Worm (Caenorhabditis elegans) whole organism, young adult: ENCODE measurements around the gene srx-39.

Experiments used
- B0035.1 ChIP-seq: sonication (generic microtip); optimal IDR thresholded peaks from 2 replicates; lab custom pipeline; 2016; ENCODE audit warnings: missing genetic modification characterization, mild to moderate bottlenecking, missing compliant biosample characterization, missing genotype, missing genetic modification reagents
- B0261.1 ChIP-seq: sonication (generic microtip); optimal IDR thresholded peaks from 2 replicates; lab custom pipeline; 2016; ENCODE audit warnings: mild to moderate bottlenecking, missing genetic modification characterization, moderate library complexity, missing compliant biosample characterization
- B0336.3 ChIP-seq: fragments of 200-800 bp; sonication (Bioruptor generic); IDR thresholded peaks from 2 replicates; pipeline ENCODE4 v1.3.6; 2022; ENCODE audit warnings: missing genetic modification characterization, missing compliant biosample characterization
- D2030.7 ChIP-seq: fragments of 200-800 bp; sonication (Bioruptor generic); IDR thresholded peaks from 2 replicates; pipeline ENCODE4 v1.3.6; 2022; ENCODE audit warnings: missing genetic modification reagents, missing genetic modification characterization, missing compliant biosample characterization
- F10E7.11 ChIP-seq: sonication (generic microtip); optimal IDR thresholded peaks from 2 replicates; lab custom pipeline; 2017; ENCODE audit warnings: mild to moderate bottlenecking, missing genetic modification characterization, moderate library complexity, missing compliant biosample characterization
- F33H1.4 ChIP-seq: fragments of 200-800 bp; sonication (Bioruptor generic); IDR thresholded peaks from 2 replicates; pipeline ENCODE4 v1.3.6; 2022; ENCODE audit warnings: missing genetic modification reagents, missing genetic modification characterization, missing compliant biosample characterization
- F39B2.1 ChIP-seq: fragments of 200-800 bp; sonication (Bioruptor generic); IDR thresholded peaks from 2 replicates; pipeline ENCODE4 v1.3.6; 2022; ENCODE audit warnings: missing genetic modification reagents, missing genetic modification characterization, missing compliant biosample characterization
- F52B5.7 ChIP-seq: sonication (generic microtip); optimal IDR thresholded peaks from 2 replicates; lab custom pipeline; 2016; ENCODE audit warnings: mild to moderate bottlenecking, missing genetic modification characterization, missing compliant biosample characterization
- K11D2.4 ChIP-seq: fragments of 200-800 bp; sonication (Bioruptor generic); IDR thresholded peaks from 2 replicates; pipeline ENCODE4 v1.3.6; 2022; ENCODE audit warnings: missing genetic modification reagents, missing genetic modification characterization, missing compliant biosample characterization
- T26A5.8 ChIP-seq: sonication (generic microtip); optimal IDR thresholded peaks from 2 replicates; lab custom pipeline; 2016; ENCODE audit warnings: missing genetic modification characterization, missing compliant biosample characterization
- Y79H2A.3 ChIP-seq: fragments of 200-800 bp; sonication (Bioruptor generic); conservative IDR thresholded peaks from 2 replicates; pipeline ENCODE4 v1.3.6; 2022; ENCODE audit warnings: missing genetic modification reagents, missing genetic modification characterization, missing compliant biosample characterization
- ZK185.1 ChIP-seq: sonication (generic microtip); optimal IDR thresholded peaks from 2 replicates; lab custom pipeline; 2016; ENCODE audit warnings: mild to moderate bottlenecking, missing genetic modification characterization, missing compliant biosample characterization; ENCODE audit not compliant: poor library complexity, severe bottlenecking
- akir-1 ChIP-seq: fragments of 200-800 bp; sonication (Bioruptor generic); optimal IDR thresholded peaks from 2 replicates; lab custom pipeline; 2018; ENCODE audit warnings: mild to moderate bottlenecking, missing genetic modification characterization, moderate library complexity, missing compliant biosample characterization
- athp-1 ChIP-seq: sonication (generic microtip); optimal IDR thresholded peaks from 2 replicates; lab custom pipeline; 2017; ENCODE audit warnings: mild to moderate bottlenecking, missing genetic modification characterization, missing compliant biosample characterization
- attf-6 ChIP-seq: fragments of 200-800 bp; sonication (Bioruptor generic); IDR thresholded peaks from 2 replicates; pipeline ENCODE4 v1.3.6; 2022; ENCODE audit warnings: missing genetic modification reagents, missing genetic modification characterization, missing compliant biosample characterization
- cebp-2 ChIP-seq: fragments of 200-800 bp; sonication (Bioruptor generic); IDR thresholded peaks from 2 replicates; pipeline ENCODE4 v1.3.6; 2022; ENCODE audit warnings: missing genetic modification characterization, missing compliant biosample characterization
- ceh-100 ChIP-seq: fragments of 200-800 bp; sonication (Bioruptor generic); IDR thresholded peaks from 2 replicates; pipeline ENCODE4 v1.3.6; 2022; ENCODE audit warnings: missing genetic modification reagents, missing genetic modification characterization, missing compliant biosample characterization
- ceh-58 ChIP-seq: fragments of 200-800 bp; sonication (Bioruptor generic); IDR thresholded peaks from 2 replicates; pipeline ENCODE4 v1.3.6; 2022; ENCODE audit warnings: missing genetic modification characterization, missing compliant biosample characterization
- ceh-79 ChIP-seq: sonication (generic microtip); optimal IDR thresholded peaks from 2 replicates; lab custom pipeline; 2017; ENCODE audit warnings: mild to moderate bottlenecking, missing genetic modification characterization, missing compliant biosample characterization
- chd-7 ChIP-seq: sonication (generic microtip); optimal IDR thresholded peaks from 2 replicates; lab custom pipeline; 2016; ENCODE audit warnings: mild to moderate bottlenecking, missing genetic modification characterization, moderate library complexity, missing compliant biosample characterization
- die-1 ChIP-seq: sonication (generic microtip); optimal IDR thresholded peaks from 2 replicates; lab custom pipeline; 2016; ENCODE audit warnings: missing genotype, mild to moderate bottlenecking, missing genetic modification characterization, missing compliant biosample characterization
- dox-1 ChIP-seq: fragments of 200-800 bp; sonication (Bioruptor generic); IDR thresholded peaks from 2 replicates; pipeline ENCODE4 v1.3.6; 2022; ENCODE audit warnings: missing genetic modification reagents, missing genetic modification characterization, missing compliant biosample characterization
- ets-4 ChIP-seq: fragments of 200-800 bp; sonication (Bioruptor generic); optimal IDR thresholded peaks from 2 replicates; lab custom pipeline; 2018; ENCODE audit warnings: mild to moderate bottlenecking, missing genetic modification characterization, missing compliant biosample characterization
- hlh-26 ChIP-seq: fragments of 200-800 bp; sonication (Bioruptor generic); conservative IDR thresholded peaks from 2 replicates; pipeline ENCODE4 v1.3.6; 2022; ENCODE audit warnings: missing genetic modification reagents, missing genetic modification characterization, missing compliant biosample characterization
- hmg-1.2 ChIP-seq: fragments of 200-800 bp; sonication (Bioruptor generic); IDR thresholded peaks from 2 replicates; pipeline ENCODE4 v1.3.6; 2022; ENCODE audit warnings: missing genetic modification reagents, missing genetic modification characterization, missing compliant biosample characterization
- let-526 ChIP-seq: fragments of 200-800 bp; sonication (Bioruptor generic); IDR thresholded peaks from 2 replicates; pipeline ENCODE4 v1.3.6; 2022; ENCODE audit warnings: missing genetic modification reagents, missing genetic modification characterization, missing compliant biosample characterization
- madf-3 ChIP-seq: fragments of 200-800 bp; sonication (Bioruptor generic); IDR thresholded peaks from 2 replicates; pipeline ENCODE4 v1.3.6; 2022; ENCODE audit warnings: missing genetic modification reagents, missing genetic modification characterization, missing compliant biosample characterization
- nhr-120 ChIP-seq: fragments of 200-800 bp; sonication (Bioruptor generic); IDR thresholded peaks from 2 replicates; pipeline ENCODE4 v1.3.6; 2022; ENCODE audit warnings: missing genetic modification characterization, missing compliant biosample characterization
- nhr-179 ChIP-seq: sonication (generic microtip); optimal IDR thresholded peaks from 2 replicates; lab custom pipeline; 2016; ENCODE audit warnings: mild to moderate bottlenecking, missing genetic modification characterization, missing compliant biosample characterization
- pbrm-1 ChIP-seq: fragments of 200-800 bp; sonication (Bioruptor generic); IDR thresholded peaks from 2 replicates; pipeline ENCODE4 v1.3.6; 2022; ENCODE audit warnings: missing genetic modification reagents, missing genetic modification characterization, missing compliant biosample characterization
- pha-4 ChIP-seq: fragments of 150-350 bp; sonication (generic microtip); optimal IDR thresholded peaks from 2 replicates; lab custom pipeline; 2014; ENCODE audit warnings: missing biosample characterization, missing genetic modification reagents, missing genetic modification characterization
- repo-1 ChIP-seq: sonication (generic microtip); optimal IDR thresholded peaks from 2 replicates; lab custom pipeline; 2017; ENCODE audit warnings: mild to moderate bottlenecking, missing genetic modification characterization, missing compliant biosample characterization
- rpc-1 ChIP-seq, 2 experiments: fragments of 150-350 bp in 1 of 2; sonication (generic microtip) in 1 of 2; optimal IDR thresholded peaks; 2 replicates each; lab custom pipeline; 2014 to 2018; ENCODE audit warnings: missing biosample characterization in 1 of 2, missing genetic modification characterization in 1 of 2, missing genetic modification reagents in 1 of 2, missing genotype in 1 of 2
- sea-2 ChIP-seq: fragments of 200-800 bp; sonication (Bioruptor generic); IDR thresholded peaks from 2 replicates; pipeline ENCODE4 v1.3.6; 2022; ENCODE audit warnings: missing genetic modification characterization, missing compliant biosample characterization
- snpc-1.1 ChIP-seq: sonication (generic microtip); optimal IDR thresholded peaks from 2 replicates; lab custom pipeline; 2017; ENCODE audit warnings: missing genetic modification characterization, mild to moderate bottlenecking, missing compliant biosample characterization, antibody characterized with exemption, moderate library complexity, missing genotype, missing genetic modification reagents; ENCODE audit not compliant: insufficient read depth
- snpc-3.4 ChIP-seq: sonication (generic microtip); optimal IDR thresholded peaks from 2 replicates; lab custom pipeline; 2017; ENCODE audit warnings: missing genetic modification characterization, mild to moderate bottlenecking, missing compliant biosample characterization, antibody characterized with exemption, moderate library complexity, missing genotype, missing genetic modification reagents
- tbx-9 ChIP-seq: sonication (generic microtip); optimal IDR thresholded peaks from 2 replicates; lab custom pipeline; 2016; ENCODE audit warnings: borderline replicate concordance, missing genetic modification characterization, inconsistent platforms, missing compliant biosample characterization
- unc-130 ChIP-seq: sonication (generic microtip); optimal IDR thresholded peaks from 2 replicates; lab custom pipeline; 2016; ENCODE audit warnings: missing genetic modification reagents, missing genetic modification characterization, missing compliant biosample characterization
- unc-62 ChIP-seq: fragments of 150-350 bp; optimal IDR thresholded peaks from 2 replicates; lab custom pipeline; 2014; ENCODE audit warnings: missing biosample characterization, missing genetic modification reagents, missing genetic modification characterization
- zfh-2 ChIP-seq: fragments of 200-800 bp; sonication (Bioruptor generic); conservative IDR thresholded peaks from 2 replicates; pipeline ENCODE4 v1.3.6; 2022; ENCODE audit warnings: missing genetic modification reagents, missing genetic modification characterization, missing compliant biosample characterization
- zim-3 ChIP-seq: sonication (generic microtip); optimal IDR thresholded peaks from 2 replicates; lab custom pipeline; 2017; ENCODE audit warnings: mild to moderate bottlenecking, missing genetic modification characterization, moderate library complexity, missing compliant biosample characterization
- ztf-18 ChIP-seq: sonication (generic microtip); optimal IDR thresholded peaks from 2 replicates; lab custom pipeline; 2016; ENCODE audit warnings: missing genotype, mild to moderate bottlenecking, missing genetic modification characterization, missing compliant biosample characterization
- ztf-25 ChIP-seq: fragments of 200-800 bp; sonication (Bioruptor generic); IDR thresholded peaks from 2 replicates; pipeline ENCODE4 v1.3.6; 2022; ENCODE audit warnings: missing genetic modification reagents, missing genetic modification characterization, missing compliant biosample characterization
- ztf-3 ChIP-seq: fragments of 200-800 bp; sonication (Bioruptor generic); optimal IDR thresholded peaks from 2 replicates; lab custom pipeline; 2018; ENCODE audit warnings: mild to moderate bottlenecking, missing genetic modification characterization, missing compliant biosample characterization

The srx-39 gene

ce11 chrV:5201706-5202105 is 44.1 kb upstream of the srx-39 start:
- no peak for TF ChIP-seq K11D2.4
- TF ChIP-seq ztf-3 (GFP tag; lab: Kevin White, UChicago): no peak
- TF ChIP-seq rpc-1 (optimal IDR thresholded peaks at IDR 0.05; lab: Kevin White, UChicago): no peak
- TF ChIP-seq rpc-1 (tag; optimal IDR thresholded peaks at IDR 0.05; lab: Kevin White, UChicago): no peak
- TF ChIP-seq ets-4 (GFP tag; lab: Kevin White, UChicago): no peak

ce11 chrV:5200188-5200587 is 42.6 kb upstream of the srx-39 start:
- TF ChIP-seq unc-62 (GFP tag; lab: Kevin White, UChicago): no peak
- no peak for TF ChIP-seq F33H1.4 (GFP tag; lab: Robert Waterston, UW)
- no peak for TF ChIP-seq hlh-26 (GFP tag; lab: Robert Waterston, UW)
- no peak for TF ChIP-seq nhr-120 (GFP tag; lab: Robert Waterston, UW)
- TF ChIP-seq B0261.1 (tag; lab: Kevin White, UChicago): no peak
- TF ChIP-seq pha-4: no peak
- no peak for TF ChIP-seq madf-3
- TF ChIP-seq snpc-3.4 (tag; lab: Kevin White, UChicago): no peak
- TF ChIP-seq nhr-179: no peak
- no peak for TF ChIP-seq cebp-2 (GFP tag; lab: Robert Waterston, UW)
- no peak for TF ChIP-seq hmg-1.2 (GFP tag; lab: Robert Waterston, UW)
- no peak for TF ChIP-seq sea-2 (GFP tag; lab: Robert Waterston, UW)

DNA sequence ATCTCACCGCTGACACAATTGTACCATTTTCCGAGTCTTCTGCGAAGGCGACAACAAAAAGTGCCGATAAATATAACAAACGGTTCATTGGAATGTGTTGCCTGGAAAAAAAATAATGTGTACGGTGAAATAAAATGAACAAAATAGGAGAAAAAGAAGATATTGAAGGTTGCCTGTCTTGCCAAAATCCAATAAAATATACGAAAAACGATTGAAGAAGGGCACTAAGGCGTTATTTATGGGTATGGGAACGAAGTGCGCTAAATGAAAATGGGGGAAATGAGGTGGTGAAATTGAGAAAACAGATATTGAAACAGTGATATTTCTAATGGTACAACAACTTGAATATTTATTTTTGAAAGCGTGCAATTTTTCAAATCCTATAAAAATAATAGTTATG is 40.7 kb upstream of the srx-39 start, which contains the start of gene Y47A7.2:
Gene Y47A7.2 (minus strand): TSS at position 101 of the 400 bp plus-strand sequence.
- TF ChIP-seq ceh-79 (tag; lab: Kevin White, UChicago) (no peak), snpc-1.1 (no peak), ztf-25 (GFP tag; lab: Robert Waterston, UW) (no peak), Y79H2A.3 (GFP tag; lab: Robert Waterston, UW) (no peak), K11D2.4 (no peak), F52B5.7 (no peak), akir-1 (GFP tag; lab: Kevin White, UChicago) (no peak), D2030.7 (no peak), F10E7.11 (tag; lab: Kevin White, UChicago) (no peak), die-1 (tag; lab: Kevin White, UChicago) (no peak), T26A5.8 (no peak), ztf-18 (tag; lab: Kevin White, UChicago) (no peak), pha-4 (no peak)

DNA sequence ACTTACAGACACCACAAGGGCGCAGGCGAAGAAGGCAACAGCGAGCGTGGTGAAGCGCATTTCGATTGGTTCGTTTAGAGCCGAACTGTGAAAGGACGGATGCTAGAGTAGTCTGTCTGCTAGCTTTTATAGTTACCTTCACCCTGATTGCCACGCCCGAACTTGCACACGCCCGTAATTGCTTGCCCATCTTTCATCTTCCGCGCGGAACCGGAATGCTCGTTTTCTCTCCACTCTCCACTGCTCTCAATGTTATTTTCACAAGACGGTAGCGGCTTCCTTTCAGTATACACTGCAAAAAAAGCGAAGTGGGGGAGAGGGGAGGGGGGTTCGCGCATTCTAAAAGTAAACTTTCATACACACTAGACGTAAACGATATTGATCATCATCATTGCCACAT is 36.9 kb upstream of the srx-39 start, which contains the start of gene abu-8:
Gene abu-8 (minus strand): TSS at position 101 of the 400 bp plus-strand sequence.
- no peak for TF ChIP-seq tbx-9 (tag; lab: Kevin White, UChicago)
- no peak for TF ChIP-seq F33H1.4 (GFP tag; lab: Robert Waterston, UW)
- TF ChIP-seq zfh-2 (GFP tag; lab: Robert Waterston, UW): no peak
- no peak for TF ChIP-seq B0336.3
- no peak for TF ChIP-seq repo-1 (tag; lab: Kevin White, UChicago)
- TF ChIP-seq zim-3: no peak
- TF ChIP-seq chd-7 (tag; lab: Kevin White, UChicago): no peak
- TF ChIP-seq pbrm-1 (GFP tag; lab: Robert Waterston, UW): no peak
- TF ChIP-seq snpc-1.1: no peak
- no peak for TF ChIP-seq attf-6 (GFP tag; lab: Robert Waterston, UW)
- no peak for TF ChIP-seq ZK185.1 (tag; lab: Kevin White, UChicago)
- TF ChIP-seq athp-1: no peak
- TF ChIP-seq B0035.1 (tag; lab: Kevin White, UChicago): no peak
- TF ChIP-seq unc-130 (GFP tag; lab: Kevin White, UChicago): no peak
- no peak for TF ChIP-seq ceh-58 (GFP tag; lab: Robert Waterston, UW)
- TF ChIP-seq ceh-100 (GFP tag; lab: Robert Waterston, UW): no peak
- TF ChIP-seq let-526: no peak
- TF ChIP-seq F39B2.1: no peak
- TF ChIP-seq dox-1: no peak
